Fruit fly (Drosophila melanogaster) Kc167 (cell line): Measurements from ENCODE around the gene Rbp.

Experiments used
- Myc ChIP-seq: fragments of >200 bp; optimal IDR thresholded peaks from 2 replicates; lab custom pipeline; 2017; ENCODE audit warnings: missing external identifiers
- Sin3A ChIP-seq: fragments of >200 bp; optimal IDR thresholded peaks from 2 replicates; lab custom pipeline; 2018; ENCODE audit warnings: missing external identifiers
- h ChIP-seq: fragments of >200 bp; optimal IDR thresholded peaks from 3 replicates; lab custom pipeline; 2018; ENCODE audit warnings: missing external identifiers
- insv ChIP-seq: fragments of >200 bp; optimal IDR thresholded peaks from 3 replicates; lab custom pipeline; 2018; ENCODE audit warnings: missing external identifiers
- psq ChIP-seq: fragments of >200 bp; optimal IDR thresholded peaks from 2 replicates; lab custom pipeline; 2017; ENCODE audit warnings: missing external identifiers
- ttk ChIP-seq: sonication (Bioruptor generic); optimal IDR thresholded peaks from 2 replicates; lab custom pipeline; 2017; ENCODE audit warnings: missing external identifiers

DNA sequence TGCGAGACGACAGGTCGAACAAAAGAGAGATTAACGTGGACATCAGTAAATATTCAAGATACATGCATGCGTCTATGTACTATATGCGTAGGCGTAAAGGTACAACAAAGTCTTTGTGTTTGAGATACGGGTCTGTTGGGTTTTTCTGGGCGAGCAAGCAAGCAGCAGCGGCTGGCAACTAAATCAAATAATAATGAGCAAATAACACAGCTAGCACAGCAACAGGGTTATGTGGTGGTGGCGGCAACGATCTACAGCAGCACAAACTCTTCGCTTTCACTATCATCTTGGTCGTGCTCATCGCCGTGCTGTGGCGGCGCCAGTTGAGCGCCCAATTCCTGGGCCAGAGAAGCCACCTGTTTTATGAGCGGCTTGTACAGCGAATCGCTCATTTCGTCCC, 20.4 kb upstream of the Rbp start:
- no peak for TF ChIP-seq insv
- no peak for TF ChIP-seq ttk (lab: Kevin White, UChicago)
- TF ChIP-seq psq: no peak
- no peak for TF ChIP-seq h
- TF ChIP-seq Myc (lab: Kevin White, UChicago): no peak
- no peak for TF ChIP-seq Sin3A (lab: Kevin White, UChicago)
